Fruit fly (Drosophila melanogaster): ENCODE measurements around the gene Hmr.

dm6 chrX:10586173-10586572, 9.5 kb downstream of the Hmr start:
- TF ChIP-seq EcR (GFP tag; optimal IDR thresholded peaks at IDR 0.05) (no peak), CG34367 (tag; optimal IDR thresholded peaks at IDR 0.05) (no peak), Pif1B (GFP tag; optimal IDR thresholded peaks at IDR 0.05) (no peak)
